Worm (Caenorhabditis elegans): ENCODE results near the gene fbxa-45.

ce11 chrV:16853956-16854683 is 45.1 kb downstream of the fbxa-45 start, which contains the start of the genes clec-35 and clec-27:
- TF ChIP-seq ceh-13 (GFP tag; optimal IDR thresholded peaks at IDR 0.05) = no peak
- no peak for TF ChIP-seq ama-1 (optimal IDR thresholded peaks at IDR 0.05)
- TF ChIP-seq pes-1 (GFP tag; IDR thresholded peaks at IDR 0.05) = no peak
- TF ChIP-seq hnd-1 (tag; optimal IDR thresholded peaks at IDR 0.05) = no peak

Data from whole organism, early embryonic.